Worm (Caenorhabditis elegans) whole organism, midembryonic: Measurements from ENCODE around the gene F40C5.1.

ENCODE experiments used
- T22C8.4 ChIP-seq: fragments of 200-800 bp; sonication (Bioruptor generic); IDR thresholded peaks from 2 replicates; pipeline ENCODE4 v1.3.6; 2022; ENCODE audit warnings: missing genetic modification characterization, missing compliant biosample characterization
- cog-1 ChIP-seq: sonication (generic microtip); optimal IDR thresholded peaks from 2 replicates; lab custom pipeline; 2016; ENCODE audit warnings: missing genetic modification characterization, missing compliant biosample characterization
- flt-1 ChIP-seq: fragments of 200-800 bp; sonication (Bioruptor generic); IDR thresholded peaks from 2 replicates; pipeline ENCODE4 v1.3.6; 2022; ENCODE audit warnings: missing genetic modification characterization, missing compliant biosample characterization
- klf-2 ChIP-seq: fragments of 200-800 bp; sonication (Bioruptor generic); conservative IDR thresholded peaks from 2 replicates; pipeline ENCODE4 v1.3.6; 2022; ENCODE audit warnings: missing genetic modification reagents, missing genetic modification characterization, missing compliant biosample characterization
- ref-1 ChIP-seq: fragments of 200-800 bp; sonication (Bioruptor generic); conservative IDR thresholded peaks from 2 replicates; pipeline ENCODE4 v1.3.6; 2022; ENCODE audit warnings: missing genetic modification reagents, missing genetic modification characterization, missing compliant biosample characterization
- tab-1 ChIP-seq: fragments of 200-800 bp; sonication (Bioruptor generic); IDR thresholded peaks from 2 replicates; pipeline ENCODE4 v1.3.6; 2022; ENCODE audit warnings: missing genetic modification characterization, missing compliant biosample characterization
- ztf-23 ChIP-seq: fragments of 200-800 bp; sonication (Bioruptor generic); IDR thresholded peaks from 2 replicates; pipeline ENCODE4 v1.3.6; 2022; ENCODE audit warnings: missing genetic modification reagents, missing genetic modification characterization, missing compliant biosample characterization
- ztf-29 ChIP-seq: fragments of 200-800 bp; sonication (Bioruptor generic); IDR thresholded peaks from 2 replicates; pipeline ENCODE4 v1.3.6; 2022; ENCODE audit warnings: missing genetic modification reagents, missing genetic modification characterization, missing compliant biosample characterization

DNA sequence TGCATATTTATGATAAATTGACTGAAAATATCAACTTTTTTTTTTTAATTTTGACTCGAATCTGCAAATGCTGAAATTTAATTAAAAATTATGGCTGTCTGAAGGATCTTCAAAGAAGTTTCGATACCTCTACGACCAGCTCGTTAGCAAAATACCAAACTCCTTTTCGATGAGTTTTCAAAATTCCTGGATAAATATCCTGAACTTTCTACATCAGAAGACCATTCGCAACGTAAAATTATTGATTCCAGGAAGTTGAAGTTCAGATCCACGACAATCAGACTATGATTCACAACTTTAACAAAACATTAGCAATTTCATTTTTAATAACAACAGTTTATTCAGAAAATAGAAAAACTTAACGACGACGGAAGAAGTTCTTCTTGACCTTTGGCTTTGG is 12.5 kb downstream of the F40C5.1 start:
- TF ChIP-seq T22C8.4 (GFP tag; lab: Robert Waterston, UW) (no peak), cog-1 (tag; lab: Kevin White, UChicago) (no peak), ztf-23 (GFP tag; lab: Robert Waterston, UW) (no peak), flt-1 (no peak), ztf-29 (GFP tag; lab: Robert Waterston, UW) (no peak), ref-1 (no peak), tab-1 (GFP tag; lab: Robert Waterston, UW) (no peak), klf-2 (GFP tag; lab: Robert Waterston, UW) (no peak)
